Fruit fly (Drosophila melanogaster) whole organism, embryonic: ENCODE data around the gene CG13917.

Experiments
- Ada2b ChIP-seq: fragments of 200-800 bp; sonication (Bioruptor generic); IDR thresholded peaks from 2 replicates; pipeline ENCODE4 v1.3.6; 2022; ENCODE audit warnings: missing biosample characterization, missing genetic modification characterization
- Antp ChIP-seq: fragments of 200-800 bp; sonication (Bioruptor generic); optimal IDR thresholded peaks from 3 replicates; lab custom pipeline; 2016; ENCODE audit warnings: missing biosample characterization, missing genetic modification characterization
- CG10147 ChIP-seq: fragments of 200-800 bp; sonication (Bioruptor generic); optimal IDR thresholded peaks from 2 replicates; lab custom pipeline; 2019; ENCODE audit warnings: missing biosample characterization, mild to moderate bottlenecking, missing genetic modification characterization, moderate library complexity
- CG10274 ChIP-seq: fragments of 200-800 bp; sonication (Bioruptor generic); optimal IDR thresholded peaks from 3 replicates; lab custom pipeline; 2017; ENCODE audit warnings: missing biosample characterization, mild to moderate bottlenecking, missing genetic modification characterization
- CG10979 ChIP-seq: fragments of 200-800 bp; sonication (Bioruptor generic); optimal IDR thresholded peaks from 2 replicates; lab custom pipeline; 2018; ENCODE audit warnings: missing biosample characterization, mild to moderate bottlenecking, missing genetic modification characterization, moderate library complexity
- CG11398 ChIP-seq: fragments of 200-800 bp; sonication (Bioruptor generic); optimal IDR thresholded peaks from 2 replicates; lab custom pipeline; 2016; ENCODE audit warnings: missing biosample characterization, missing genetic modification characterization
- CG11504 ChIP-seq: fragments of 200-800 bp; sonication (Bioruptor generic); optimal IDR thresholded peaks from 3 replicates; lab custom pipeline; 2019; ENCODE audit warnings: missing biosample characterization, mild to moderate bottlenecking, missing genetic modification characterization, moderate library complexity
- CG12391 ChIP-seq: fragments of 200-800 bp; sonication (Bioruptor generic); optimal IDR thresholded peaks from 3 replicates; lab custom pipeline; 2018; ENCODE audit warnings: missing biosample characterization, mild to moderate bottlenecking, missing genetic modification characterization, moderate library complexity
- CG12659 ChIP-seq: fragments of 200-800 bp; sonication (Bioruptor generic); optimal IDR thresholded peaks from 3 replicates; lab custom pipeline; 2017; ENCODE audit warnings: mild to moderate bottlenecking, missing biosample characterization, missing genetic modification reagents, missing genetic modification characterization
- CG12942 ChIP-seq: fragments of 200-800 bp; sonication (Bioruptor generic); optimal IDR thresholded peaks from 3 replicates; lab custom pipeline; 2016; ENCODE audit warnings: missing biosample characterization, missing genetic modification characterization
- CG13287 ChIP-seq: fragments of 200-800 bp; sonication (Bioruptor generic); IDR thresholded peaks from 2 replicates; pipeline ENCODE4 v1.3.6; 2022; ENCODE audit warnings: missing biosample characterization, missing genetic modification characterization; ENCODE audit not compliant: partially characterized antibody
- CG13624 ChIP-seq: fragments of 200-800 bp; sonication (Bioruptor generic); optimal IDR thresholded peaks from 2 replicates; lab custom pipeline; 2016; ENCODE audit warnings: missing biosample characterization, missing genetic modification characterization
- CG13894 ChIP-seq: fragments of 200-800 bp; sonication (Bioruptor generic); optimal IDR thresholded peaks from 3 replicates; lab custom pipeline; 2018; ENCODE audit warnings: missing biosample characterization, mild to moderate bottlenecking, missing genetic modification characterization, moderate library complexity
- CG1647 ChIP-seq: fragments of 200-800 bp; sonication (Bioruptor generic); optimal IDR thresholded peaks from 3 replicates; lab custom pipeline; 2016; ENCODE audit warnings: missing biosample characterization, missing genetic modification characterization
- CG1792 ChIP-seq: fragments of 200-800 bp; sonication (Bioruptor generic); optimal IDR thresholded peaks from 2 replicates; lab custom pipeline; 2016; ENCODE audit warnings: missing biosample characterization, missing genetic modification characterization
- CG3995 ChIP-seq: fragments of 200-800 bp; sonication (Bioruptor generic); optimal IDR thresholded peaks from 3 replicates; lab custom pipeline; 2016; ENCODE audit warnings: missing biosample characterization, missing genetic modification characterization
- CG4404 ChIP-seq: fragments of 200-800 bp; sonication (Bioruptor generic); IDR thresholded peaks from 2 replicates; pipeline ENCODE4 v1.3.6; 2022; ENCODE audit warnings: missing biosample characterization, missing genetic modification characterization
- CG5180 ChIP-seq: fragments of 200-800 bp; sonication (Bioruptor generic); optimal IDR thresholded peaks from 3 replicates; lab custom pipeline; 2017; ENCODE audit warnings: missing biosample characterization, missing genetic modification characterization, mild to moderate bottlenecking, moderate library complexity, missing genetic modification reagents
- CG8281 ChIP-seq: fragments of 200-800 bp; sonication (Bioruptor generic); optimal IDR thresholded peaks from 2 replicates; lab custom pipeline; 2018; ENCODE audit warnings: missing biosample characterization, mild to moderate bottlenecking, missing genetic modification characterization, moderate library complexity
- CG9817 ChIP-seq: fragments of 200-800 bp; sonication (Bioruptor generic); optimal IDR thresholded peaks from 2 replicates; lab custom pipeline; 2018; ENCODE audit warnings: missing biosample characterization, mild to moderate bottlenecking, missing genetic modification characterization, moderate library complexity
- Dp ChIP-seq: fragments of 200-800 bp; sonication (Bioruptor generic); optimal IDR thresholded peaks from 2 replicates; lab custom pipeline; 2018; ENCODE audit warnings: missing biosample characterization, mild to moderate bottlenecking, missing genetic modification characterization, moderate library complexity
- E2f1 ChIP-seq: fragments of 200-800 bp; sonication (Bioruptor generic); IDR thresholded peaks from 2 replicates; pipeline ENCODE4 v1.3.6; 2022; ENCODE audit warnings: missing biosample characterization, missing genetic modification characterization
- Fer1 ChIP-seq: fragments of 200-800 bp; sonication (Bioruptor generic); optimal IDR thresholded peaks from 2 replicates; lab custom pipeline; 2017; ENCODE audit warnings: missing biosample characterization, mild to moderate bottlenecking, missing genetic modification characterization
- H2.0 ChIP-seq: fragments of 200-800 bp; sonication (Bioruptor generic); IDR thresholded peaks from 2 replicates; pipeline ENCODE4 v1.3.6; 2022; ENCODE audit warnings: missing biosample characterization, missing genetic modification characterization
- Hr39 ChIP-seq: fragments of >200 bp; optimal IDR thresholded peaks from 2 replicates; lab custom pipeline; 2017
- Kr ChIP-seq: fragments of 200-800 bp; sonication (Bioruptor generic); optimal IDR thresholded peaks from 2 replicates; lab custom pipeline; 2017; ENCODE audit warnings: missing biosample characterization, mild to moderate bottlenecking, missing genetic modification characterization
- Mad ChIP-seq: fragments of 200-800 bp; sonication (Bioruptor generic); optimal IDR thresholded peaks from 2 replicates; lab custom pipeline; 2016; ENCODE audit warnings: missing biosample characterization, missing genetic modification characterization
- Oaz ChIP-seq: fragments of 200-800 bp; sonication (Bioruptor generic); IDR thresholded peaks from 2 replicates; pipeline ENCODE4 v1.3.6; 2022; ENCODE audit warnings: missing biosample characterization, missing genetic modification characterization
- Pdp1 ChIP-seq, 2 experiments: fragments of 200-800 bp; sonication (Bioruptor generic); optimal IDR thresholded peaks; 3 replicates each; lab custom pipeline; 2016; ENCODE audit warnings: missing biosample characterization in 2 of 2, missing genetic modification characterization in 2 of 2, mild to moderate bottlenecking in 1 of 2, moderate library complexity in 1 of 2
- Scr ChIP-seq: fragments of 200-800 bp; sonication (Bioruptor generic); IDR thresholded peaks from 2 replicates; pipeline ENCODE4 v1.3.6; 2022; ENCODE audit warnings: missing biosample characterization, missing genetic modification characterization; ENCODE audit not compliant: partially characterized antibody
- Taf1 ChIP-seq: fragments of 200-800 bp; sonication (Bioruptor generic); IDR thresholded peaks from 2 replicates; pipeline ENCODE4 v1.3.6; 2022; ENCODE audit warnings: missing biosample characterization, missing genetic modification characterization
- Usf ChIP-seq: fragments of 200-800 bp; sonication (Bioruptor generic); optimal IDR thresholded peaks from 2 replicates; lab custom pipeline; 2017; ENCODE audit warnings: missing genotype, missing biosample characterization, missing genetic modification characterization
- aop ChIP-seq: fragments of 200-800 bp; sonication (Bioruptor generic); IDR thresholded peaks from 2 replicates; pipeline ENCODE4 v1.3.6; 2022; ENCODE audit warnings: missing biosample characterization, missing genetic modification characterization
- ap ChIP-seq: fragments of 200-800 bp; sonication (Bioruptor generic); IDR thresholded peaks from 2 replicates; pipeline ENCODE4 v1.3.6; 2022; ENCODE audit warnings: missing biosample characterization, missing genetic modification characterization
- bowl ChIP-seq: fragments of 200-800 bp; sonication (Bioruptor generic); IDR thresholded peaks from 2 replicates; pipeline ENCODE4 v1.3.6; 2022; ENCODE audit warnings: missing biosample characterization, missing genetic modification characterization
- croc ChIP-seq: fragments of 200-800 bp; sonication (Bioruptor generic); conservative IDR thresholded peaks from 3 replicates; pipeline ENCODE4 v1.3.6; 2022; ENCODE audit warnings: missing biosample characterization, missing genetic modification characterization
- dpn ChIP-seq, 2 experiments: fragments of 200-800 bp; sonication (Bioruptor generic); optimal IDR thresholded peaks; 3 replicates each; lab custom pipeline; 2016; ENCODE audit warnings: missing biosample characterization in 2 of 2, missing genetic modification characterization in 2 of 2
- eyg ChIP-seq: fragments of 200-800 bp; sonication (Bioruptor generic); optimal IDR thresholded peaks from 3 replicates; lab custom pipeline; 2016; ENCODE audit warnings: missing biosample characterization, missing genetic modification characterization
- fd3F ChIP-seq: fragments of 200-800 bp; sonication (Bioruptor generic); optimal IDR thresholded peaks from 2 replicates; lab custom pipeline; 2018; ENCODE audit warnings: missing biosample characterization, mild to moderate bottlenecking, missing genetic modification characterization, moderate library complexity
- fd64A ChIP-seq: fragments of 200-800 bp; sonication (Bioruptor generic); optimal IDR thresholded peaks from 3 replicates; lab custom pipeline; 2018; ENCODE audit warnings: missing biosample characterization, mild to moderate bottlenecking, missing genetic modification characterization
- kay ChIP-seq: fragments of 200-800 bp; sonication (Bioruptor generic); optimal IDR thresholded peaks from 2 replicates; lab custom pipeline; 2016; ENCODE audit warnings: missing biosample characterization, missing genetic modification characterization
- mld ChIP-seq: fragments of 200-800 bp; sonication (Bioruptor generic); IDR thresholded peaks from 3 replicates; pipeline ENCODE4 v1.3.6; 2022; ENCODE audit warnings: missing biosample characterization, missing genetic modification characterization; ENCODE audit not compliant: partially characterized antibody
- nmo ChIP-seq: fragments of 200-800 bp; sonication (Bioruptor generic); optimal IDR thresholded peaks from 2 replicates; lab custom pipeline; 2018; ENCODE audit warnings: missing biosample characterization, mild to moderate bottlenecking, missing genetic modification characterization, moderate library complexity
- nom ChIP-seq: fragments of 200-800 bp; sonication (Bioruptor generic); optimal IDR thresholded peaks from 2 replicates; lab custom pipeline; 2017; ENCODE audit warnings: missing biosample characterization, missing genetic modification characterization, mild to moderate bottlenecking, moderate library complexity, missing genetic modification reagents
- pnt ChIP-seq: fragments of 200-800 bp; sonication (Bioruptor generic); optimal IDR thresholded peaks from 3 replicates; lab custom pipeline; 2016; ENCODE audit warnings: missing biosample characterization, missing genetic modification characterization
- run ChIP-seq: fragments of 200-800 bp; sonication (Bioruptor generic); optimal IDR thresholded peaks from 3 replicates; lab custom pipeline; 2018; ENCODE audit warnings: missing biosample characterization, mild to moderate bottlenecking, missing genetic modification characterization
- sc ChIP-seq, 3 experiments: fragments of >200 bp in 2 of 3; fragments of 200-800 bp in 1 of 3; sonication (Bioruptor generic) in 1 of 3; optimal IDR thresholded peaks; 2 replicates in 2 of 3; 3 replicates in 1 of 3; lab custom pipeline; 2017; ENCODE audit warnings: mild to moderate bottlenecking in 1 of 3, missing biosample characterization in 1 of 3, missing genetic modification characterization in 1 of 3, missing genetic modification reagents in 1 of 3
- shn ChIP-seq: fragments of 200-800 bp; sonication (Bioruptor generic); optimal IDR thresholded peaks from 3 replicates; lab custom pipeline; 2016; ENCODE audit warnings: missing biosample characterization, missing genetic modification characterization
- sqz ChIP-seq: fragments of 200-800 bp; sonication (Bioruptor generic); optimal IDR thresholded peaks from 3 replicates; lab custom pipeline; 2018; ENCODE audit warnings: missing biosample characterization, mild to moderate bottlenecking, missing genetic modification characterization
- vvl ChIP-seq: fragments of 200-800 bp; sonication (Bioruptor generic); IDR thresholded peaks from 2 replicates; pipeline ENCODE4 v1.3.6; 2022; ENCODE audit warnings: missing biosample characterization, missing genetic modification characterization

CG13917 gene

DNA sequence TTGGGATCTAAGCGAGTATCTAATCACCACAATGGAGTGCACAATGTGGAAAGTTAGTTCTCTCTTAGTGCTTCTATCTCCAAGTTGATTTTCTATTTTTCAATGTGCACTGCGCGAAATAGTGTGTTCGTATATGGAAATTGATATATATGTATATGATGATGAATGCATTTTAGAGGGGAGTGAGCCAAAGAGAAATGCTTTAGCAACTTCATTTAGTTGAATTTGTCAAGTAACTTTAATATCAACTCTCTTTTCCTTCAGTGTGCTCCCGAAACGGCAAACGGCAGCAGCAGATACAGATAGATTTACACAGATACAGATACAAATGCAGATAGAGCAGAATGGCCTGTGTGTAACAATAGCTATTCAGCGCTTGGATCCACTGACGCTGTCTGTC, 7.5 kb downstream of the CG13917 start (continued):
- TF ChIP-seq ap (peak; percentile 59), run (tag; lab: Kevin White, UChicago) (no peak), bowl (GFP tag; lab: Robert Waterston, UW) (peak; percentile 57; the same call in 1 of the 2 replicates), dpn (GFP tag; optimal IDR thresholded peaks at IDR 0.05; lab: Kevin White, UChicago) (peak in 1 of 2 experiments; percentile 71), eyg (GFP tag; lab: Kevin White, UChicago) (no peak), CG10979 (no peak), CG4404 (GFP tag; lab: Robert Waterston, UW) (peak; percentile 72), fd64A (no peak), croc (GFP tag; lab: Robert Waterston, UW) (peak; percentile 55; the same call in 2 of the 3 replicates), CG13287 (no peak), Scr (GFP tag; lab: Robert Waterston, UW) (no peak), sqz (GFP tag; lab: Kevin White, UChicago) (no peak), Pdp1 (GFP tag; optimal IDR thresholded peaks at IDR 0.05; lab: Kevin White, UChicago) (peak; percentile 43 to 59), shn (GFP tag; lab: Kevin White, UChicago) (peak; percentile 12), CG5180 (no peak), nom (no peak), CG12942 (GFP tag; lab: Kevin White, UChicago) (peak; percentile 61), CG13894 (tag; lab: Kevin White, UChicago) (no peak), H2.0 (GFP tag; lab: Robert Waterston, UW) (peak; percentile 57), Oaz (GFP tag; lab: Robert Waterston, UW) (no peak), Dp (GFP tag; lab: Kevin White, UChicago) (no peak), CG1647 (GFP tag; lab: Kevin White, UChicago) (no peak), Kr (GFP tag; lab: Kevin White, UChicago) (no peak), sc (optimal IDR thresholded peaks at IDR 0.05; lab: Kevin White, UChicago) (no peak), sc (GFP tag; optimal IDR thresholded peaks at IDR 0.05; lab: Kevin White, UChicago) (peak; percentile 67), Fer1 (GFP tag; lab: Kevin White, UChicago) (no peak), CG11398 (GFP tag; lab: Kevin White, UChicago) (peak; percentile 38), Antp (GFP tag; lab: Kevin White, UChicago) (peak; percentile 37), Mad (GFP tag; lab: Kevin White, UChicago) (peak; percentile 39), Taf1 (no peak), mld (GFP tag; lab: Robert Waterston, UW) (no peak), CG11504 (tag; lab: Kevin White, UChicago) (no peak), E2f1 (peak; percentile 34; the same call in 1 of the 2 replicates), CG12659 (GFP tag; lab: Kevin White, UChicago) (peak; percentile 43), CG10147 (GFP tag; lab: Kevin White, UChicago) (no peak), CG3995 (GFP tag; lab: Kevin White, UChicago) (no peak), CG12391 (tag; lab: Kevin White, UChicago) (peak; percentile 78), CG9817 (tag; lab: Kevin White, UChicago) (peak; percentile 39), CG10274 (no peak), Hr39 (lab: Kevin White, UChicago) (no peak), nmo (GFP tag; lab: Kevin White, UChicago) (peak; percentile 73), aop (GFP tag; lab: Robert Waterston, UW) (peak; percentile 43; the same call in 1 of the 2 replicates), pnt (GFP tag; lab: Kevin White, UChicago) (peak; percentile 29), CG13624 (GFP tag; lab: Kevin White, UChicago) (peak; percentile 55), CG1792 (GFP tag; lab: Kevin White, UChicago) (no peak), fd3F (GFP tag; lab: Kevin White, UChicago) (peak; percentile 7), Ada2b (GFP tag; lab: Robert Waterston, UW) (no peak), CG8281 (tag; lab: Kevin White, UChicago) (no peak), Usf (GFP tag; lab: Kevin White, UChicago) (peak; percentile 11), vvl (peak; percentile 78), kay (GFP tag; lab: Kevin White, UChicago) (peak; percentile 25)
